Fruit fly (Drosophila melanogaster): ENCODE measurements around the gene ND-24.

DNA sequence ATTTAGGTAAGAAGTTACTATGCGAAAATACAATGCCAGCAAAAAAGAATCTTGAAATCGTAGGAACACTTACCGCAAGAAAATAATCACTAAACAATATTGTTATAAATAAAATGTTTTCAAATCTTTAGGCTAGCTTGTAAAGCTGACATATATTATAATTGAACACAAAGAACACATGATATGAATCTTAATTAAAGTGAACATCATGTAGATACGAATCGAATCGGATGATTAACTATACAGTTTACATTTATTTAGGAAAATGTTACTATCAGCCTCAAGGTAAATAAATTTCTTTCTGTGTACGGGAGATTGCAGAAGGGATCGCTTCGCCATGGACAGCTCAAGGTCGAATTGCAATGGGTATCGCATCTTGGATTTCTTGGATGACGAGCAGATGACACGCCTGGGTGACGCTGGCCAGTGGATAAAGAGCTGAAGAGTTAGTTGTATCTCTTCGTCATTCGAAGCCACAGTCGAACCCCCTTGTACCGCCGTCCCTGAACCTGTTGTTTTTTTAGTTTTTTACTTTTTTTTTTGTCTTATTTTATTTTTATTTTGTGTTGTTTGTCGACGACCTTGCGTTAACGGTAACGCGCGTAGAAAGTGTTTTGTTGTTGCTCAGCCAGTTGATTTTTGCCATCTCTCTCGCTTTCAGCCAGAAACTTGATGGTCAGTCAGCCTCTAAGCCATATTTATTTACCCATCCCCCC is 46.2 kb downstream of the ND-24 start:
- no peak for TF ChIP-seq ey (GFP tag; optimal IDR thresholded peaks at IDR 0.05)
- no peak for TF ChIP-seq N (GFP tag; optimal IDR thresholded peaks at IDR 0.05)
- TF ChIP-seq pan (optimal IDR thresholded peaks at IDR 0.05): no peak
- TF ChIP-seq h (GFP tag; optimal IDR thresholded peaks at IDR 0.05): no peak

All from whole organism, wandering third instar larva.